Fruit fly (Drosophila melanogaster) whole organism, embryonic: ENCODE results near the gene NdufV3.

Experiments
- Abd-B ChIP-seq: fragments of 200-800 bp; sonication (Bioruptor generic); optimal IDR thresholded peaks from 2 replicates; lab custom pipeline; 2018; ENCODE audit warnings: missing biosample characterization, mild to moderate bottlenecking, missing genetic modification characterization, moderate library complexity
- BEAF-32 ChIP-seq: fragments of 200-800 bp; sonication (Bioruptor generic); optimal IDR thresholded peaks from 3 replicates; lab custom pipeline; 2017; ENCODE audit warnings: missing biosample characterization, missing genetic modification characterization, mild to moderate bottlenecking, moderate library complexity, missing genetic modification reagents
- Bgb ChIP-seq: fragments of 200-800 bp; sonication (Bioruptor generic); IDR thresholded peaks from 2 replicates; pipeline ENCODE4 v1.3.6; 2022; ENCODE audit warnings: missing biosample characterization, missing genetic modification characterization; ENCODE audit not compliant: partially characterized antibody
- CG10209 ChIP-seq: fragments of 200-800 bp; sonication (Bioruptor generic); optimal IDR thresholded peaks from 3 replicates; lab custom pipeline; 2017; ENCODE audit warnings: missing biosample characterization, mild to moderate bottlenecking, missing genetic modification characterization, missing genetic modification reagents
- CG11398 ChIP-seq: fragments of 200-800 bp; sonication (Bioruptor generic); optimal IDR thresholded peaks from 2 replicates; lab custom pipeline; 2016; ENCODE audit warnings: missing biosample characterization, missing genetic modification characterization
- CG12659 ChIP-seq: fragments of 200-800 bp; sonication (Bioruptor generic); optimal IDR thresholded peaks from 3 replicates; lab custom pipeline; 2017; ENCODE audit warnings: mild to moderate bottlenecking, missing biosample characterization, missing genetic modification reagents, missing genetic modification characterization
- CG12744 ChIP-seq: fragments of 200-800 bp; sonication (Bioruptor generic); optimal IDR thresholded peaks from 2 replicates; lab custom pipeline; 2016; ENCODE audit warnings: missing biosample characterization, missing genetic modification characterization
- CG13624 ChIP-seq: fragments of 200-800 bp; sonication (Bioruptor generic); optimal IDR thresholded peaks from 2 replicates; lab custom pipeline; 2016; ENCODE audit warnings: missing biosample characterization, missing genetic modification characterization
- CG15073 ChIP-seq: fragments of 200-800 bp; sonication (Bioruptor generic); optimal IDR thresholded peaks from 2 replicates; lab custom pipeline; 2016; ENCODE audit warnings: missing biosample characterization, missing genetic modification characterization
- CG1647 ChIP-seq: fragments of 200-800 bp; sonication (Bioruptor generic); optimal IDR thresholded peaks from 3 replicates; lab custom pipeline; 2016; ENCODE audit warnings: missing biosample characterization, missing genetic modification characterization
- CG16779 ChIP-seq: fragments of 200-800 bp; sonication (Bioruptor generic); IDR thresholded peaks from 2 replicates; pipeline ENCODE4 v1.3.6; 2022; ENCODE audit warnings: missing biosample characterization, missing genetic modification characterization
- CG17186 ChIP-seq: fragments of 200-800 bp; sonication (Bioruptor generic); optimal IDR thresholded peaks from 3 replicates; lab custom pipeline; 2017; ENCODE audit warnings: missing biosample characterization, missing genetic modification reagents, missing genetic modification characterization
- CG17359 ChIP-seq: fragments of 200-800 bp; sonication (Bioruptor generic); optimal IDR thresholded peaks from 3 replicates; lab custom pipeline; 2018; ENCODE audit warnings: missing biosample characterization, mild to moderate bottlenecking, missing genetic modification characterization, moderate library complexity
- CG2202 ChIP-seq: fragments of 200-800 bp; sonication (Bioruptor generic); optimal IDR thresholded peaks from 2 replicates; lab custom pipeline; 2018; ENCODE audit warnings: missing biosample characterization, mild to moderate bottlenecking, missing genetic modification characterization
- CG31441 ChIP-seq: fragments of 200-800 bp; sonication (Bioruptor generic); IDR thresholded peaks from 2 replicates; pipeline ENCODE4 v1.3.6; 2022; ENCODE audit warnings: missing biosample characterization, missing genetic modification characterization
- CG32772 ChIP-seq: fragments of 200-800 bp; sonication (Bioruptor generic); IDR thresholded peaks from 2 replicates; pipeline ENCODE4 v1.3.6; 2022; ENCODE audit warnings: missing biosample characterization, missing genetic modification characterization
- CG3995 ChIP-seq: fragments of 200-800 bp; sonication (Bioruptor generic); optimal IDR thresholded peaks from 3 replicates; lab custom pipeline; 2016; ENCODE audit warnings: missing biosample characterization, missing genetic modification characterization
- CG4730 ChIP-seq: fragments of 200-800 bp; sonication (Bioruptor generic); IDR thresholded peaks from 2 replicates; pipeline ENCODE4 v1.3.6; 2022; ENCODE audit warnings: missing biosample characterization, missing genetic modification characterization
- CG6654 ChIP-seq: fragments of 200-800 bp; sonication (Bioruptor generic); optimal IDR thresholded peaks from 2 replicates; lab custom pipeline; 2017; ENCODE audit warnings: missing biosample characterization, mild to moderate bottlenecking, missing genetic modification characterization
- CG7839 ChIP-seq: fragments of 200-800 bp; sonication (Bioruptor generic); optimal IDR thresholded peaks from 3 replicates; lab custom pipeline; 2018; ENCODE audit warnings: missing biosample characterization, mild to moderate bottlenecking, missing genetic modification characterization, moderate library complexity
- CG9727 ChIP-seq: fragments of 200-800 bp; sonication (Bioruptor generic); optimal IDR thresholded peaks from 3 replicates; lab custom pipeline; 2017; ENCODE audit warnings: missing biosample characterization, mild to moderate bottlenecking, missing genetic modification characterization
- Camta ChIP-seq: fragments of 200-800 bp; sonication (Bioruptor generic); optimal IDR thresholded peaks from 2 replicates; lab custom pipeline; 2016; ENCODE audit warnings: missing biosample characterization, missing genetic modification characterization
- Dll ChIP-seq: fragments of 200-800 bp; sonication (Bioruptor generic); IDR thresholded peaks from 4 replicates; pipeline ENCODE4 v1.3.6; 2022; ENCODE audit warnings: missing biosample characterization, missing genetic modification characterization; ENCODE audit not compliant: partially characterized antibody
- E2f2 ChIP-seq: fragments of 200-800 bp; sonication (Bioruptor generic); IDR thresholded peaks from 2 replicates; pipeline ENCODE4 v1.3.6; 2022; ENCODE audit warnings: missing biosample characterization, missing genetic modification characterization
- GATAe ChIP-seq: fragments of 200-800 bp; sonication (Bioruptor generic); conservative IDR thresholded peaks from 2 replicates; pipeline ENCODE4 v1.3.6; 2022; ENCODE audit warnings: missing biosample characterization, missing genetic modification characterization
- Hmr ChIP-seq: fragments of 200-800 bp; sonication (Bioruptor generic); optimal IDR thresholded peaks from 3 replicates; lab custom pipeline; 2017; ENCODE audit warnings: mild to moderate bottlenecking, missing biosample characterization, missing genetic modification reagents, missing genetic modification characterization
- Hr51 ChIP-seq, 2 experiments: fragments of 200-800 bp; sonication (Bioruptor generic); optimal IDR thresholded peaks; 2 replicates in 1 of 2; 3 replicates in 1 of 2; lab custom pipeline; 2016 to 2018; ENCODE audit warnings: missing biosample characterization in 2 of 2, missing genetic modification characterization in 2 of 2, mild to moderate bottlenecking in 1 of 2, moderate library complexity in 1 of 2
- Jarid2 ChIP-seq: fragments of 200-800 bp; sonication (Bioruptor generic); optimal IDR thresholded peaks from 3 replicates; lab custom pipeline; 2017; ENCODE audit warnings: mild to moderate bottlenecking, missing biosample characterization, missing genetic modification reagents, missing genetic modification characterization
- MBD-R2 ChIP-seq: fragments of 200-800 bp; sonication (Bioruptor generic); IDR thresholded peaks from 2 replicates; pipeline ENCODE4 v1.3.6; 2022; ENCODE audit warnings: missing biosample characterization, missing genetic modification characterization
- Nf-YB ChIP-seq: fragments of 200-800 bp; sonication (Bioruptor generic); optimal IDR thresholded peaks from 3 replicates; lab custom pipeline; 2019; ENCODE audit warnings: missing biosample characterization, mild to moderate bottlenecking, missing genetic modification characterization, moderate library complexity
- Rfx ChIP-seq: fragments of 200-800 bp; sonication (Bioruptor generic); IDR thresholded peaks from 2 replicates; pipeline ENCODE4 v1.3.6; 2022; ENCODE audit warnings: missing biosample characterization, missing genetic modification characterization
- Spps ChIP-seq: fragments of 200-800 bp; sonication (Bioruptor generic); optimal IDR thresholded peaks from 2 replicates; lab custom pipeline; 2018; ENCODE audit warnings: missing biosample characterization, mild to moderate bottlenecking, missing genetic modification characterization
- Taf1 ChIP-seq: fragments of 200-800 bp; sonication (Bioruptor generic); IDR thresholded peaks from 2 replicates; pipeline ENCODE4 v1.3.6; 2022; ENCODE audit warnings: missing biosample characterization, missing genetic modification characterization
- ap ChIP-seq: fragments of 200-800 bp; sonication (Bioruptor generic); IDR thresholded peaks from 2 replicates; pipeline ENCODE4 v1.3.6; 2022; ENCODE audit warnings: missing biosample characterization, missing genetic modification characterization
- chif ChIP-seq, 2 experiments: fragments of 200-800 bp; sonication (Bioruptor generic); optimal IDR thresholded peaks; 3 replicates each; lab custom pipeline; 2016; ENCODE audit warnings: missing biosample characterization in 2 of 2, missing genetic modification characterization in 2 of 2
- crol ChIP-seq: fragments of 200-800 bp; sonication (Bioruptor generic); IDR thresholded peaks from 2 replicates; pipeline ENCODE4 v1.3.6; 2022; ENCODE audit warnings: missing biosample characterization, missing genetic modification characterization
- dan ChIP-seq: fragments of 200-800 bp; sonication (Bioruptor generic); IDR thresholded peaks from 2 replicates; pipeline ENCODE4 v1.3.6; 2022; ENCODE audit warnings: missing biosample characterization, missing genetic modification characterization
- dmrt11E ChIP-seq: fragments of 200-800 bp; sonication (Bioruptor generic); optimal IDR thresholded peaks from 3 replicates; lab custom pipeline; 2018; ENCODE audit warnings: missing biosample characterization, mild to moderate bottlenecking, missing genetic modification characterization, moderate library complexity
- exex ChIP-seq: fragments of 200-800 bp; sonication (Bioruptor generic); optimal IDR thresholded peaks from 4 replicates; lab custom pipeline; 2018; ENCODE audit warnings: missing biosample characterization, mild to moderate bottlenecking, missing genetic modification characterization, moderate library complexity
- fd102C ChIP-seq: fragments of 200-800 bp; sonication (Bioruptor generic); optimal IDR thresholded peaks from 2 replicates; lab custom pipeline; 2018; ENCODE audit warnings: missing biosample characterization, mild to moderate bottlenecking, missing genetic modification characterization, moderate library complexity
- fru ChIP-seq: fragments of >200 bp; optimal IDR thresholded peaks from 2 replicates; lab custom pipeline; 2017
- ham ChIP-seq: fragments of 200-800 bp; sonication (Bioruptor generic); IDR thresholded peaks from 2 replicates; pipeline ENCODE4 v1.3.6; 2022; ENCODE audit warnings: missing biosample characterization, missing genetic modification characterization
- ind ChIP-seq: fragments of 200-800 bp; sonication (Bioruptor generic); optimal IDR thresholded peaks from 3 replicates; lab custom pipeline; 2016; ENCODE audit warnings: missing biosample characterization, missing genetic modification characterization
- jumu ChIP-seq: fragments of 200-800 bp; sonication (Bioruptor generic); optimal IDR thresholded peaks from 3 replicates; lab custom pipeline; 2016; ENCODE audit warnings: missing biosample characterization, missing genetic modification characterization
- p53 ChIP-seq: fragments of 200-800 bp; sonication (Bioruptor generic); optimal IDR thresholded peaks from 2 replicates; lab custom pipeline; 2016; ENCODE audit warnings: missing biosample characterization, missing genetic modification characterization
- pb ChIP-seq: fragments of 200-800 bp; sonication (Bioruptor generic); optimal IDR thresholded peaks from 3 replicates; lab custom pipeline; 2016; ENCODE audit warnings: missing biosample characterization, missing genetic modification characterization
- pita ChIP-seq: fragments of 200-800 bp; sonication (Bioruptor generic); optimal IDR thresholded peaks from 2 replicates; lab custom pipeline; 2017; ENCODE audit warnings: missing biosample characterization, mild to moderate bottlenecking, missing genetic modification characterization
- tll ChIP-seq, 2 experiments: fragments of 200-800 bp in 1 of 2; fragments of >200 bp in 1 of 2; sonication (Bioruptor generic) in 1 of 2; optimal IDR thresholded peaks; 2 replicates each; lab custom pipeline; 2017 to 2019; ENCODE audit warnings: missing biosample characterization in 2 of 2, missing genetic modification characterization in 2 of 2, mild to moderate bottlenecking in 1 of 2, moderate library complexity in 1 of 2
- tup ChIP-seq: fragments of 200-800 bp; sonication (Bioruptor generic); optimal IDR thresholded peaks from 2 replicates; lab custom pipeline; 2016; ENCODE audit warnings: missing biosample characterization, mild to moderate bottlenecking, missing genetic modification characterization, moderate library complexity
- yki ChIP-seq: fragments of >200 bp; optimal IDR thresholded peaks from 3 replicates; lab custom pipeline; 2018
- z ChIP-seq: fragments of 200-800 bp; sonication (Bioruptor generic); IDR thresholded peaks from 3 replicates; pipeline ENCODE4 v1.3.6; 2022; ENCODE audit warnings: missing biosample characterization, missing genetic modification characterization

NdufV3 gene

DNA sequence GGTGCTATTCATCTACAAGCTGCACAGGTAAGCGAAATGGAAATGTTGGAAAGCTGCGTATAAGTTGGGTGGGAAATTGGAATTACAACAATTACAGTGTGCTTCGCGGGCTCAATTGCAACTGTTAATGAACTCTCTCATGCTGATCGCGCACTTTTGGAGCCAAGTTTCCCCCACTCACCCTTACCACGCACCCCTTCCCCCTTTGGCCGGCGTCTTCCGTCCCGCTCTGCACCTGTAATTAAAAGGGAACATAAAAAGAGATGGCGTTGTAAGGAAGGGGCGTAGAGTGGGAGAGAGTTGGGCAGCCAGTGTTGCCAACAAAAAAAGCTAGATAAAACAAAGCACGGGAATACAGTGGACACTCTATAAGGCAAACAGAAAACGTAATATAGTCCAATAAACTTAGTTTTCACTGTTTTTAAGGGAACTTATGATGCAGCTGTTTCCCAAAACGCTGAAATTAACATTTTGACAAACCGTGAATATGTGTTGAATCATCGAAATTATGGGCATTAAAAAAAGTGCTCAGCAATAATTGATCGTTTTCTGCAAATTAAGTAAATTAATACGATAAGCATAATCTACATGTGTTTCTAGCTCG is 9.0 kb upstream of the NdufV3 start (continued):
- TF ChIP-seq tup (GFP tag; lab: Kevin White, UChicago): no peak
- no peak for TF ChIP-seq CG4730 (GFP tag; lab: Robert Waterston, UW)
- TF ChIP-seq ham (GFP tag; lab: Robert Waterston, UW): no peak
- no peak for TF ChIP-seq Dll (GFP tag; lab: Robert Waterston, UW)
- TF ChIP-seq pb (GFP tag; lab: Kevin White, UChicago): no peak
- TF ChIP-seq CG12744 (GFP tag; lab: Kevin White, UChicago): no peak
- no peak for TF ChIP-seq MBD-R2 (GFP tag; lab: Robert Waterston, UW)
- TF ChIP-seq CG2202 (tag; lab: Kevin White, UChicago): no peak
- TF ChIP-seq chif (GFP tag; optimal IDR thresholded peaks at IDR 0.05; lab: Kevin White, UChicago): peak in 1 of 2 experiments; percentile 11
- no peak for TF ChIP-seq Camta (GFP tag; lab: Kevin White, UChicago)
- no peak for TF ChIP-seq tll (GFP tag; optimal IDR thresholded peaks at IDR 0.05; lab: Kevin White, UChicago)
- no peak for TF ChIP-seq BEAF-32 (GFP tag; lab: Kevin White, UChicago)
- TF ChIP-seq E2f2 (GFP tag; lab: Robert Waterston, UW): no peak
- TF ChIP-seq Bgb: no peak
- no peak for TF ChIP-seq CG32772 (GFP tag; lab: Robert Waterston, UW)
- TF ChIP-seq Hmr (GFP tag; lab: Kevin White, UChicago): no peak
- TF ChIP-seq crol (GFP tag; lab: Robert Waterston, UW): peak; percentile 88
- no peak for TF ChIP-seq CG3995
- TF ChIP-seq Spps (tag; lab: Kevin White, UChicago): no peak
- no peak for TF ChIP-seq Rfx (GFP tag; lab: Robert Waterston, UW)
- TF ChIP-seq dmrt11E (tag; lab: Kevin White, UChicago): peak; percentile 17
- 0 out of 2 replicates have a peak, but pooled peaks have one; percentile 15 for TF ChIP-seq CG31441
- TF ChIP-seq fd102C (GFP tag; lab: Kevin White, UChicago): no peak
- TF ChIP-seq fru (lab: Kevin White, UChicago): no peak
- no peak for TF ChIP-seq pita (GFP tag; lab: Kevin White, UChicago)
- no peak for TF ChIP-seq Jarid2 (GFP tag; lab: Kevin White, UChicago)
- no peak for TF ChIP-seq Nf-YB (GFP tag; lab: Kevin White, UChicago)
- peak; percentile 7 for TF ChIP-seq CG12659
- no peak for TF ChIP-seq yki (lab: Kevin White, UChicago)
- no peak for TF ChIP-seq Abd-B (GFP tag; lab: Kevin White, UChicago)
- TF ChIP-seq CG6654 (GFP tag; lab: Kevin White, UChicago): no peak
- TF ChIP-seq CG15073 (GFP tag; lab: Kevin White, UChicago): no peak
- no peak for TF ChIP-seq CG17359 (tag; lab: Kevin White, UChicago)
- no peak for TF ChIP-seq CG1647
- TF ChIP-seq CG17186 (GFP tag; lab: Kevin White, UChicago): no peak
- no peak for TF ChIP-seq z (GFP tag; lab: Robert Waterston, UW)
- no peak for TF ChIP-seq jumu (GFP tag; lab: Kevin White, UChicago)
- TF ChIP-seq CG7839: peak; percentile 2
- TF ChIP-seq CG16779 (GFP tag; lab: Robert Waterston, UW): no peak
- 0 out of 2 replicates have a peak, but pooled peaks have one; percentile 21 for TF ChIP-seq ap (GFP tag; lab: Robert Waterston, UW)
- TF ChIP-seq CG13624 (GFP tag; lab: Kevin White, UChicago): no peak
- TF ChIP-seq CG9727 (GFP tag; lab: Kevin White, UChicago): peak; percentile 4
- TF ChIP-seq CG10209 (GFP tag; lab: Kevin White, UChicago): no peak
- no peak for TF ChIP-seq p53 (GFP tag; lab: Kevin White, UChicago)
- no peak for TF ChIP-seq Taf1 (GFP tag; lab: Robert Waterston, UW)
- peak in 1 of 2 experiments; percentile 13 for TF ChIP-seq Hr51 (GFP tag; optimal IDR thresholded peaks at IDR 0.05; lab: Kevin White, UChicago)
- TF ChIP-seq ind: peak; percentile 24
- no peak for TF ChIP-seq dan (GFP tag; lab: Robert Waterston, UW)
- TF ChIP-seq CG11398 (GFP tag; lab: Kevin White, UChicago): no peak
- peak; percentile 18 for TF ChIP-seq exex (tag; lab: Kevin White, UChicago)
- no peak for TF ChIP-seq GATAe (GFP tag; lab: Robert Waterston, UW)
